Worm (Caenorhabditis elegans): Measurements from ENCODE around the gene gkow-1.

The gkow-1 gene

ce11 chrIV:10360336-10360735, 2.4 kb downstream of the gkow-1 start, which contains the start of gene ugt-59:
ugt-59 (plus strand) TSS chrIV:10360636.
- TF ChIP-seq hlh-4 (tag; optimal IDR thresholded peaks at IDR 0.05) = no peak
- no peak for TF ChIP-seq zag-1 (tag; optimal IDR thresholded peaks at IDR 0.05)
- TF ChIP-seq elt-3 (tag; optimal IDR thresholded peaks at IDR 0.05) = no peak
- no peak for TF ChIP-seq grh-1 (GFP tag; IDR thresholded peaks at IDR 0.05)
- no peak for TF ChIP-seq dpl-1 (GFP tag; optimal IDR thresholded peaks at IDR 0.05)
- no peak for TF ChIP-seq aly-2 (tag; optimal IDR thresholded peaks at IDR 0.05)
- TF ChIP-seq ces-1 (GFP tag; optimal IDR thresholded peaks at IDR 0.05) = no peak
- no peak for TF ChIP-seq nhr-28 (tag; optimal IDR thresholded peaks at IDR 0.05)
- TF ChIP-seq Y116A8C.19 (tag; optimal IDR thresholded peaks at IDR 0.05; ENCODE audit: borderline replicate concordance) = no peak
- TF ChIP-seq F16B12.6 (tag; optimal IDR thresholded peaks at IDR 0.05) = no peak
- TF ChIP-seq lin-13 (GFP tag; optimal IDR thresholded peaks at IDR 0.05) = no peak
- no peak for TF ChIP-seq pax-3 (tag; optimal IDR thresholded peaks at IDR 0.05)
- no peak for TF ChIP-seq blmp-1 (tag; optimal IDR thresholded peaks at IDR 0.05)
- TF ChIP-seq elt-2 (tag; optimal IDR thresholded peaks at IDR 0.05) = no peak

- TF ChIP-seq nhr-20 (tag; optimal IDR thresholded peaks at IDR 0.05) (peak; percentile 49), nhr-47 (tag; optimal IDR thresholded peaks at IDR 0.05) (peak; percentile 74), F16B12.6 (tag; optimal IDR thresholded peaks at IDR 0.05) (no peak), unc-130 (tag; optimal IDR thresholded peaks at IDR 0.05) (peak; percentile 7), nhr-90 (tag; optimal IDR thresholded peaks at IDR 0.05; ENCODE audit: poor library complexity) (peak; percentile 60), rnt-1 (tag; optimal IDR thresholded peaks at IDR 0.05) (peak; percentile 48), ceh-82 (tag; optimal IDR thresholded peaks at IDR 0.05) (peak; percentile 9 to 38 (median 19)), C34B4.2 (tag; optimal IDR thresholded peaks at IDR 0.05) (no peak), swsn-7 (tag; optimal IDR thresholded peaks at IDR 0.05) (peak; percentile 64), elt-2 (tag; optimal IDR thresholded peaks at IDR 0.05) (peak; percentile 44), lin-35 (GFP tag; optimal IDR thresholded peaks at IDR 0.05) (peak; percentile 57 to 76), C16A3.4 (tag; optimal IDR thresholded peaks at IDR 0.05) (peak; percentile 52), xbp-1 (tag; optimal IDR thresholded peaks at IDR 0.05) (peak; percentile 68), fkh-4 (tag; optimal IDR thresholded peaks at IDR 0.05; ENCODE audit: borderline replicate concordance) (no peak), jun-1 (tag; optimal IDR thresholded peaks at IDR 0.05) (peak; percentile 10), pax-3 (tag; optimal IDR thresholded peaks at IDR 0.05) (peak; percentile 23), tbx-2 (tag; optimal IDR thresholded peaks at IDR 0.05) (peak; percentile 68), snpc-4 (tag; optimal IDR thresholded peaks at IDR 0.05) (peak; percentile 24), nhr-19 (GFP tag; conservative IDR thresholded peaks at IDR 0.05) (peak; percentile 45), skn-1 (tag; optimal IDR thresholded peaks at IDR 0.05) (peak; percentile 19), dsc-1 (tag; optimal IDR thresholded peaks at IDR 0.05) (peak; percentile 58), irx-1 (tag; optimal IDR thresholded peaks at IDR 0.05) (no peak), blmp-1 (tag; optimal IDR thresholded peaks at IDR 0.05) (peak; percentile 51), lsy-2 (tag; optimal IDR thresholded peaks at IDR 0.05) (peak; percentile 66 to 69), lin-13 (GFP tag; optimal IDR thresholded peaks at IDR 0.05) (no peak), ceh-90 (tag; optimal IDR thresholded peaks at IDR 0.05) (no peak), mep-1 (tag; optimal IDR thresholded peaks at IDR 0.05) (peak; percentile 66), nhr-76 (tag; optimal IDR thresholded peaks at IDR 0.05) (no peak), nhr-85 (tag) (no peak), egl-13 (tag; optimal IDR thresholded peaks at IDR 0.05) (peak; percentile 4), ceh-63 (GFP tag; optimal IDR thresholded peaks at IDR 0.05) (no peak), lir-3 (tag; optimal IDR thresholded peaks at IDR 0.05; ENCODE audit: poor library complexity) (no peak), unc-86 (tag; optimal IDR thresholded peaks at IDR 0.05) (peak; percentile 58), fkh-8 (tag; optimal IDR thresholded peaks at IDR 0.05) (no peak), efl-1 (optimal IDR thresholded peaks at IDR 0.05) (peak; percentile 59 to 63), efl-1 (GFP tag; optimal IDR thresholded peaks at IDR 0.05 in 1 of 2) (peak; percentile 59 to 96), dpl-1 (GFP tag; optimal IDR thresholded peaks at IDR 0.05) (peak; percentile 36 to 66 (median 62)), isw-1 (GFP tag; IDR thresholded peaks at IDR 0.05) (peak; percentile 30; the same call in 1 of the 2 replicates), nhr-71 (tag; optimal IDR thresholded peaks at IDR 0.05) (peak; percentile 75), snu-23 (GFP tag; optimal IDR thresholded peaks at IDR 0.05) (peak; percentile 67)
These were observed 8.1 kb downstream of the gkow-1 start, which contains the start of gene sir-2.1 for ce11 chrIV:10366018-10366417. sir-2.1 (minus strand) TSS chrIV:10366229.
